Worm (Caenorhabditis elegans): ENCODE results near the gene C33D9.6.

DNA sequence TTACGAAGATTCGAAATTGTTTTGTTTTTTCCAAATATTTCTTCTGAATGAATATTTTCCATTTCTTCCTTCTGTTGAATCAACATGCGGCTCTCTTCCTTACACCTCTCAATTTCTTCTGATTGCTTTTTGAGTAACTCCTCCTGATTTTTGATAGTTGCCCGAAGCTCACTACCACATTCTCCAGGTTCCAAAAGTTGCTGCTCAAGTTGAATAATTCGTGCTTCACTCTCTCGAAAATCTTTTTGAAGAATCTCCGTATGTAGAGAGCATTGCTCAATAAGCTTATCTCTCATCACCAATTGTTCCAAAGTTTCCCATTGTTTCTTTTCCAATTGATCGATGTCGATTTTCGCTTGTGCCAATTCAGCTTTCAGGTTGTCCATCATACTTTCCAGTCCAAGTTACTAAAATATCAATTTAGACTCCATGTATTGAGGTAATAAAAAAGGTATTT, 5.1 kb downstream of the C33D9.6 start, which contains the start of gene F20C5.6:
- TF ChIP-seq unc-62 (GFP tag; optimal IDR thresholded peaks at IDR 0.05) (no peak), nhr-237 (tag; optimal IDR thresholded peaks at IDR 0.05) (no peak), alr-1 (tag; optimal IDR thresholded peaks at IDR 0.05) (no peak), aly-2 (tag; optimal IDR thresholded peaks at IDR 0.05) (no peak), dmd-4 (tag; optimal IDR thresholded peaks at IDR 0.05) (no peak), elt-3 (tag; optimal IDR thresholded peaks at IDR 0.05) (no peak), lin-11 (tag; optimal IDR thresholded peaks at IDR 0.05) (no peak), snpc-4 (tag; optimal IDR thresholded peaks at IDR 0.05) (no peak), skn-1 (tag; optimal IDR thresholded peaks at IDR 0.05) (no peak), nhr-11 (tag; optimal IDR thresholded peaks at IDR 0.05) (no peak), ceh-82 (tag; optimal IDR thresholded peaks at IDR 0.05) (no peak)
